Worm (Caenorhabditis elegans): ENCODE measurements around the gene ubc-23.

Gene ubc-23

ce11 chrX:8835887-8836348 lies 8.2 kb upstream of the ubc-23 start, which contains the start of gene C28G1.2 (continued):
- TF ChIP-seq pax-1 (tag; optimal IDR thresholded peaks at IDR 0.05), result peak; percentile 26
- TF ChIP-seq ceh-2 (tag; optimal IDR thresholded peaks at IDR 0.05), result peak; percentile 89
- peak; percentile 93 for TF ChIP-seq madf-2 (tag; optimal IDR thresholded peaks at IDR 0.05)
- TF ChIP-seq C08G9.2 (tag; optimal IDR thresholded peaks at IDR 0.05), result peak; percentile 87
- peak; percentile 92 for TF ChIP-seq ceh-14 (tag; optimal IDR thresholded peaks at IDR 0.05)
- TF ChIP-seq fax-1 (tag; optimal IDR thresholded peaks at IDR 0.05), result peak; percentile 89
- peak; percentile 98 for TF ChIP-seq ref-2 (tag; optimal IDR thresholded peaks at IDR 0.05)
- TF ChIP-seq gmeb-2 (tag; optimal IDR thresholded peaks at IDR 0.05), result peak; percentile 94
- TF ChIP-seq npax-4 (tag; optimal IDR thresholded peaks at IDR 0.05), result peak; percentile 85
- TF ChIP-seq ceh-9 (tag; optimal IDR thresholded peaks at IDR 0.05), result peak; percentile 87
- no peak for TF ChIP-seq pha-4 (tag; optimal IDR thresholded peaks at IDR 0.05)
- TF ChIP-seq zip-5 (tag; optimal IDR thresholded peaks at IDR 0.05), result peak; percentile 80
- TF ChIP-seq ceh-24 (tag; optimal IDR thresholded peaks at IDR 0.05), result peak; percentile 79
- peak; percentile 92 for TF ChIP-seq ahr-1 (tag; optimal IDR thresholded peaks at IDR 0.05)
- peak; percentile 93 for TF ChIP-seq pat-9 (tag; optimal IDR thresholded peaks at IDR 0.05)
- peak; percentile 89 for TF ChIP-seq ceh-48 (tag; optimal IDR thresholded peaks at IDR 0.05)
- TF ChIP-seq ceh-22 (tag; optimal IDR thresholded peaks at IDR 0.05), result peak; percentile 8
- peak; percentile 90 for TF ChIP-seq nhr-232 (tag; optimal IDR thresholded peaks at IDR 0.05)
- peak; percentile 95 for TF ChIP-seq ceh-6 (GFP tag; optimal IDR thresholded peaks at IDR 0.05)
- peak; percentile 94 for TF ChIP-seq F13H6.1 (tag; optimal IDR thresholded peaks at IDR 0.05)
- peak; percentile 93 for TF ChIP-seq unc-42 (tag; optimal IDR thresholded peaks at IDR 0.05)
- TF ChIP-seq rnt-1 (tag; optimal IDR thresholded peaks at IDR 0.05), result peak; percentile 96
- peak; percentile 95 for TF ChIP-seq ttx-3 (tag; optimal IDR thresholded peaks at IDR 0.05)
- peak; percentile 89 for TF ChIP-seq nfya-1 (tag; optimal IDR thresholded peaks at IDR 0.05)
- TF ChIP-seq lin-11 (tag; optimal IDR thresholded peaks at IDR 0.05), result peak; percentile 91

ce11 chrX:8838176-8838575 lies 5.9 kb upstream of the ubc-23 start:
- TF ChIP-seq ztf-16 (tag; optimal IDR thresholded peaks at IDR 0.05) (no peak), ceh-9 (tag; optimal IDR thresholded peaks at IDR 0.05) (no peak), dve-1 (tag; optimal IDR thresholded peaks at IDR 0.05) (no peak), ceh-6 (GFP tag; optimal IDR thresholded peaks at IDR 0.05) (no peak), C38D4.7 (GFP tag; optimal IDR thresholded peaks at IDR 0.05) (no peak), ceh-45 (GFP tag; IDR thresholded peaks at IDR 0.05) (no peak), pax-1 (tag; optimal IDR thresholded peaks at IDR 0.05) (no peak), ceh-30 (tag; optimal IDR thresholded peaks at IDR 0.05) (no peak)

- TF ChIP-seq pha-2 (tag; optimal IDR thresholded peaks at IDR 0.05) (no peak), hlh-30 (tag; optimal IDR thresholded peaks at IDR 0.05; ENCODE audit: insufficient read depth) (peak; percentile 10)
Observed at ce11 chrX:8846447-8847237, 2.6 kb downstream of the ubc-23 start, which contains the start of gene C28G1.10. Gene C28G1.10, plus strand, starts transcription at chrX:8847122.

ce11 chrX:8853524-8853923 lies 9.4 kb downstream of the ubc-23 start, which contains the start of gene sprp-4:
Gene sprp-4, minus strand, starts transcription at chrX:8853624.
- no peak for TF ChIP-seq fkh-6 (tag; optimal IDR thresholded peaks at IDR 0.05)
- no peak for TF ChIP-seq npax-4 (tag; optimal IDR thresholded peaks at IDR 0.05)
- no peak for TF ChIP-seq hlh-13 (GFP tag; optimal IDR thresholded peaks at IDR 0.05)
- no peak for TF ChIP-seq hlh-6 (tag; optimal IDR thresholded peaks at IDR 0.05)
- no peak for TF ChIP-seq ets-4 (tag; optimal IDR thresholded peaks at IDR 0.05)
- no peak for TF ChIP-seq nfya-1 (tag; optimal IDR thresholded peaks at IDR 0.05)
- no peak for TF ChIP-seq elt-2 (tag; optimal IDR thresholded peaks at IDR 0.05)
- no peak for TF ChIP-seq ceh-48 (tag; optimal IDR thresholded peaks at IDR 0.05)
- TF ChIP-seq ceh-18 (tag; optimal IDR thresholded peaks at IDR 0.05), result no peak
- TF ChIP-seq pros-1 (tag; optimal IDR thresholded peaks at IDR 0.05), result no peak
- no peak for TF ChIP-seq ceh-22 (tag; optimal IDR thresholded peaks at IDR 0.05)
- no peak for TF ChIP-seq ceh-2 (tag; optimal IDR thresholded peaks at IDR 0.05)
- TF ChIP-seq syd-9 (tag; optimal IDR thresholded peaks at IDR 0.05), result no peak
- TF ChIP-seq ceh-34 (tag; optimal IDR thresholded peaks at IDR 0.05), result no peak
- no peak for TF ChIP-seq gmeb-2 (tag; optimal IDR thresholded peaks at IDR 0.05)

All from whole organism, late embryonic.